Worm (Caenorhabditis elegans): ENCODE results near the gene sel-10.

Gene sel-10

DNA sequence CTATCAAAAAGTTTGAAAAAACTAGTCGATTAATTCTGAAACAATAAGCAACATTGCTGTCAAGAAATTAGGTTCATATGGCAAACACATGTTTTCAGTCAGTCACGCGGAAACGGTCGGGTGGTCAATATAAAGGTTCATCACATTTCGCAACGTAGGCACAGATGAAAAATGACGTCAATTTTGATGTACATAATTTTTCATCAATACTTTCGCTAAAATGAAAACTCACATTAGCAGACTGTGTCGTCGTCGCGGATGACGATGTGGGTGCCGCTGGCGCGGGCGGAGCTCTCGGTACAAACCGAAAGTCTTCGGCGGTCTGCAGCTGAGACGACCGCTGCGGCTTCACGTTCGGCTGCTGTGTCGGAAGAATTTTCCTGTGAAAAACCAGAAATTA is 15.3 kb upstream of the sel-10 start, which contains the start of gene swan-2:
Gene swan-2 (minus strand): TSS at position 380 of the 400 bp plus-strand sequence.
- no peak for TF ChIP-seq ZK546.5 (tag; optimal IDR thresholded peaks at IDR 0.05)
- no peak for TF ChIP-seq unc-39 (tag; optimal IDR thresholded peaks at IDR 0.05)
- TF ChIP-seq egl-27 (tag; optimal IDR thresholded peaks at IDR 0.05) = no peak
- TF ChIP-seq nhr-129 (tag; optimal IDR thresholded peaks at IDR 0.05) = peak; percentile 30
- no peak for TF ChIP-seq nhr-21 (tag; optimal IDR thresholded peaks at IDR 0.05)
- no peak for TF ChIP-seq ceh-16 (tag; optimal IDR thresholded peaks at IDR 0.05)

DNA sequence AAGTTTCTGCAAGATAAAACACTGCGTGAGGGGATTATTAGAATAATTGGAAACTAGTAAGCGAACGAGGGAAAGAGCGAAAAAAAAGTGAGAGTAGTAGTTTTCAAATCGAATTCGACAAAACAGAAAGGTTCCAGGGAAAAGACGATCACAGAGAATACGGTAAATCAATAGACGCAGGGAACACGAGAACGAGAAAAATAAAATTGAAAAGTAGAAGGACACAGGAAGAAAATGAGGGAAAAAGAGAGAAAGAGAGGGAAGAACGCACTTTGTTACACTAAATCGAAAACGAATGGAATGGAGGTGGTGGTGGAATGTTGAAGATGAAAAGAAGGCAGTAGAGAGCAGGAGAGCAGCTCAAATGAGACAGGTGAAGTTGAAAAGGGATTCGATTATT is 11.9 kb upstream of the sel-10 start, which contains the start of gene swan-1:
Gene swan-1 (minus strand): TSS at position 6 of the 400 bp plus-strand sequence.
- TF ChIP-seq nhr-23 (tag; optimal IDR thresholded peaks at IDR 0.05) = no peak
- TF ChIP-seq blmp-1 (tag; optimal IDR thresholded peaks at IDR 0.05; ENCODE audit: insufficient read depth) = peak; percentile 47
- peak; percentile 3 for TF ChIP-seq C34F6.9 (tag; optimal IDR thresholded peaks at IDR 0.05)
- TF ChIP-seq peb-1 (tag; optimal IDR thresholded peaks at IDR 0.05) = no peak
- TF ChIP-seq nhr-237 (tag; optimal IDR thresholded peaks at IDR 0.05) = no peak
- TF ChIP-seq mdl-1 (tag; optimal IDR thresholded peaks at IDR 0.05) = no peak
- no peak for TF ChIP-seq ztf-4 (tag; optimal IDR thresholded peaks at IDR 0.05)
- no peak for TF ChIP-seq Y55F3AM.14 (GFP tag; optimal IDR thresholded peaks at IDR 0.05)
- no peak for TF ChIP-seq nhr-6 (tag; optimal IDR thresholded peaks at IDR 0.05)
- no peak for TF ChIP-seq ceh-16 (tag; optimal IDR thresholded peaks at IDR 0.05)
- TF ChIP-seq ZK546.5 (tag; optimal IDR thresholded peaks at IDR 0.05) = no peak
- peak; percentile 12 for TF ChIP-seq nhr-129 (tag; optimal IDR thresholded peaks at IDR 0.05)
- no peak for TF ChIP-seq ama-1 (optimal IDR thresholded peaks at IDR 0.05)
- no peak for TF ChIP-seq mab-5 (tag; optimal IDR thresholded peaks at IDR 0.05)
- TF ChIP-seq aly-2 (tag; optimal IDR thresholded peaks at IDR 0.05) = no peak
- no peak for TF ChIP-seq gmeb-1 (tag; optimal IDR thresholded peaks at IDR 0.05)
- TF ChIP-seq snpc-4 (tag; optimal IDR thresholded peaks at IDR 0.05) = no peak
- TF ChIP-seq sma-9 (GFP tag; optimal IDR thresholded peaks at IDR 0.05) = peak; percentile 16
- no peak for TF ChIP-seq sma-9 (tag; optimal IDR thresholded peaks at IDR 0.05)
- no peak for TF ChIP-seq R02D3.7 (tag; optimal IDR thresholded peaks at IDR 0.05)
- peak; percentile 27 for TF ChIP-seq F13H6.1 (tag; optimal IDR thresholded peaks at IDR 0.05)
- peak in 1 of 2 experiments; percentile 35 for TF ChIP-seq lsy-2 (tag; optimal IDR thresholded peaks at IDR 0.05)
- peak; percentile 16 for TF ChIP-seq sem-4 (tag; optimal IDR thresholded peaks at IDR 0.05)
- no peak for TF ChIP-seq ztf-11 (tag; optimal IDR thresholded peaks at IDR 0.05)
- TF ChIP-seq mbf-1 (tag; optimal IDR thresholded peaks at IDR 0.05) = no peak
- no peak for TF ChIP-seq crh-2 (tag; optimal IDR thresholded peaks at IDR 0.05)
- TF ChIP-seq nhr-12 (tag; optimal IDR thresholded peaks at IDR 0.05) = no peak

- TF ChIP-seq sma-9 (GFP tag; optimal IDR thresholded peaks at IDR 0.05) (peak; percentile 41), sma-9 (tag; optimal IDR thresholded peaks at IDR 0.05) (no peak), ZK546.5 (tag; optimal IDR thresholded peaks at IDR 0.05) (no peak), nhr-23 (tag; optimal IDR thresholded peaks at IDR 0.05) (no peak), blmp-1 (tag; optimal IDR thresholded peaks at IDR 0.05; ENCODE audit: insufficient read depth) (peak; percentile 63), nhr-237 (tag; optimal IDR thresholded peaks at IDR 0.05) (no peak), ama-1 (optimal IDR thresholded peaks at IDR 0.05) (no peak), lin-13 (GFP tag; optimal IDR thresholded peaks at IDR 0.05) (peak; percentile 24), unc-39 (tag; optimal IDR thresholded peaks at IDR 0.05) (peak; percentile 7), egl-27 (tag; optimal IDR thresholded peaks at IDR 0.05) (no peak), Y55F3AM.14 (GFP tag; optimal IDR thresholded peaks at IDR 0.05) (peak; percentile 6), nhr-12 (tag; optimal IDR thresholded peaks at IDR 0.05) (no peak), snpc-4 (tag; optimal IDR thresholded peaks at IDR 0.05) (no peak), aly-2 (tag; optimal IDR thresholded peaks at IDR 0.05) (no peak), R02D3.7 (tag; optimal IDR thresholded peaks at IDR 0.05) (no peak), zag-1 (tag; optimal IDR thresholded peaks at IDR 0.05) (no peak), alr-1 (tag; optimal IDR thresholded peaks at IDR 0.05) (no peak), nhr-129 (tag; optimal IDR thresholded peaks at IDR 0.05) (peak; percentile 94), crh-2 (tag; optimal IDR thresholded peaks at IDR 0.05) (peak; percentile 75), ceh-82 (tag; optimal IDR thresholded peaks at IDR 0.05) (no peak), peb-1 (tag; optimal IDR thresholded peaks at IDR 0.05) (no peak), fos-1 (tag; optimal IDR thresholded peaks at IDR 0.05) (peak; percentile 78), skn-1 (tag; optimal IDR thresholded peaks at IDR 0.05) (no peak), gmeb-1 (tag; optimal IDR thresholded peaks at IDR 0.05) (peak; percentile 46), unc-55 (GFP tag; optimal IDR thresholded peaks at IDR 0.05) (peak; percentile 80), nhr-10 (tag; optimal IDR thresholded peaks at IDR 0.05) (no peak), sma-3 (GFP tag; optimal IDR thresholded peaks at IDR 0.05) (no peak), lsy-2 (tag; optimal IDR thresholded peaks at IDR 0.05) (peak in 1 of 2 experiments; percentile 63), mab-5 (tag; optimal IDR thresholded peaks at IDR 0.05) (no peak), lin-11 (tag; optimal IDR thresholded peaks at IDR 0.05) (peak; percentile 5), F13H6.1 (tag; optimal IDR thresholded peaks at IDR 0.05) (peak; percentile 89), lin-39 (tag; optimal IDR thresholded peaks at IDR 0.05) (no peak), mbf-1 (tag; optimal IDR thresholded peaks at IDR 0.05) (no peak), nhr-21 (tag; optimal IDR thresholded peaks at IDR 0.05) (no peak), ztf-4 (tag; optimal IDR thresholded peaks at IDR 0.05) (no peak), nhr-6 (tag; optimal IDR thresholded peaks at IDR 0.05) (no peak), ztf-11 (tag; optimal IDR thresholded peaks at IDR 0.05) (no peak), sem-4 (tag; optimal IDR thresholded peaks at IDR 0.05) (peak; percentile 6), mdl-1 (tag; optimal IDR thresholded peaks at IDR 0.05) (no peak), C34F6.9 (tag; optimal IDR thresholded peaks at IDR 0.05) (peak; percentile 76), ztf-1 (GFP tag; conservative IDR thresholded peaks at IDR 0.05) (no peak), unc-62 (GFP tag; optimal IDR thresholded peaks at IDR 0.05) (no peak), elt-3 (tag; optimal IDR thresholded peaks at IDR 0.05) (no peak), elt-1 (tag; optimal IDR thresholded peaks at IDR 0.05) (no peak), dmd-4 (tag; optimal IDR thresholded peaks at IDR 0.05) (no peak)
Measured at ce11 chrV:13808462-13808867, 10.7 kb upstream of the sel-10 start.
